Worm (Caenorhabditis elegans) whole organism, L4/young adult: ENCODE results near the gene lgc-11.

Experiments
- dao-5 ChIP-seq: sonication (generic microtip); optimal IDR thresholded peaks from 2 replicates; lab custom pipeline; 2016; ENCODE audit warnings: missing genotype, missing genetic modification characterization, moderate library complexity, missing compliant biosample characterization
- him-1 ChIP-seq: sonication (generic microtip); optimal IDR thresholded peaks from 2 replicates; lab custom pipeline; 2016; ENCODE audit warnings: missing genotype, missing genetic modification reagents, missing genetic modification characterization, missing compliant biosample characterization

ce11 chrX:7534454-7534853, 28.0 kb upstream of the lgc-11 start:
- no peak for TF ChIP-seq dao-5 (tag; lab: Kevin White, UChicago)
- no peak for TF ChIP-seq him-1
